Fruit fly (Drosophila melanogaster) S2 (cell line): Measurements from ENCODE around the gene CtBP.

Experiments used
- CG8478 ChIP-seq: fragments of >200 bp; optimal IDR thresholded peaks from 2 replicates; lab custom pipeline; 2018
- CTCF ChIP-seq, 2 experiments: fragments of >200 bp; optimal IDR thresholded peaks; 2 replicates each; lab custom pipeline; 2018

DNA sequence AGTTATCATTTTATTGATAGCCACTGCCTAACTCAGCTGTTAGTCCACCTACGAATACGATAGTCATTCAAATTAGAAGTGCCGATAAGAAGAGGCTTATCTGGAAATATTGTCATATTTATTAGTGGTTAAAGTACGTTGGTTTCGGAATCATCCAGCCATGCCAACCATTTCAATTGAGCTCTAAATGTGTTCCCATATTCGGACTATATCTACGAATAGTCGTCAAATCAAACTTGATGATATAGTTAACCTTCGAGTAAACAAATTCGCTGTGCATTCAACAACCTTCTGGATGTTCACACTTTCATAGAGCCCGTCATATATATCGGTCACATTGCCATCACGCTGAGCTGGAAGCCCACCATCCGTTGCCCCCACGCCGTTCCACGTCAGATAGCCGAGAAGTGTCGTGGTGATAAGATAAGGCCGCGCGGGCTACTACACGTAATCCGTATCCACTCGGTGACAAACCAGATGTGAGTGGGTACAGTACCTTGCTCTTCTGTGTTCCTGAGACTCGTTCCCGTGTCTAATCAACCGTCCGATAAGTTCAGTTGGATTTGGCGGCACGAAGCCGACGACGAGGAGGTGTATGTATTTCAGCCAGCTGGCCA is 6.9 kb downstream of the CtBP start:
- TF ChIP-seq CG8478 (no peak), CTCF (optimal IDR thresholded peaks at IDR 0.05; lab: Kevin White, UChicago) (no peak)
